Fruit fly (Drosophila melanogaster): Measurements from ENCODE around the gene CG5139.

- TF ChIP-seq cic (GFP tag; optimal IDR thresholded peaks at IDR 0.05): peak; percentile 39
- no peak for TF ChIP-seq Clk (GFP tag; optimal IDR thresholded peaks at IDR 0.05)
- no peak for TF ChIP-seq kay (GFP tag; ENCODE audit: borderline replicate concordance)
Measured at dm6 chr2L:1157679-1158518, 41.2 kb downstream of the CG5139 start, which contains the start of gene capt.

Data from whole organism, adult.